Fruit fly (Drosophila melanogaster): ENCODE results near the gene Hsc70-2.

- TF ChIP-seq CG6808 (GFP tag; optimal IDR thresholded peaks at IDR 0.05) (no peak), Smox (GFP tag; optimal IDR thresholded peaks at IDR 0.05) (no peak), Hr39 (GFP tag; optimal IDR thresholded peaks at IDR 0.05) (no peak), OdsH (GFP tag; optimal IDR thresholded peaks at IDR 0.05) (no peak)
Observed at dm6 chr3R:13033670-13034069, 10.9 kb upstream of the Hsc70-2 start.

Data from whole organism, prepupa.